Worm (Caenorhabditis elegans) whole organism, L3 larva: ENCODE results near the gene paic-1.

ENCODE experiments used
- nhr-12 ChIP-seq: fragments of 150-350 bp; optimal IDR thresholded peaks from 2 replicates; lab custom pipeline; 2014; ENCODE audit warnings: missing biosample characterization, missing genetic modification characterization
- unc-39 ChIP-seq: sonication (generic microtip); optimal IDR thresholded peaks from 4 replicates; lab custom pipeline; 2017; ENCODE audit warnings: missing biosample characterization, missing genetic modification characterization

ce11 chrII:4372867-4373397, 607 bp upstream of the paic-1 start:
- TF ChIP-seq nhr-12 (tag; lab: Kevin White, UChicago) = no peak
- TF ChIP-seq unc-39 (tag; lab: Kevin White, UChicago) = no peak
